Worm (Caenorhabditis elegans): ENCODE results near the gene Y32G9B.1.

- TF ChIP-seq mep-1 (tag; optimal IDR thresholded peaks at IDR 0.05), result no peak
- TF ChIP-seq unc-39 (tag; optimal IDR thresholded peaks at IDR 0.05), result no peak
- TF ChIP-seq mab-5 (tag; optimal IDR thresholded peaks at IDR 0.05), result no peak
- TF ChIP-seq blmp-1 (tag; optimal IDR thresholded peaks at IDR 0.05), result no peak
- no peak for TF ChIP-seq nhr-76 (tag; optimal IDR thresholded peaks at IDR 0.05)
- TF ChIP-seq snpc-4 (tag; optimal IDR thresholded peaks at IDR 0.05), result no peak
- TF ChIP-seq elt-1 (tag; optimal IDR thresholded peaks at IDR 0.05; ENCODE audit: borderline replicate concordance, insufficient read depth), result no peak
- no peak for TF ChIP-seq elt-3 (tag; optimal IDR thresholded peaks at IDR 0.05)
- TF ChIP-seq nhr-28 (tag; optimal IDR thresholded peaks at IDR 0.05), result no peak
Measured at ce11 chrV:1779994-1780393, 49.9 kb downstream of the Y32G9B.1 start.

All from whole organism, mixed stage, embryonic.